Fruit fly (Drosophila melanogaster) whole organism, embryonic: Measurements from ENCODE around the gene Prx2.
A peak's percentile ranks its signal among the peaks of the same experiment; 100 is the strongest.

ENCODE experiments used
- Atf-2 ChIP-seq: fragments of 200-800 bp; sonication (Bioruptor generic); optimal IDR thresholded peaks from 2 replicates; lab custom pipeline; 2016; ENCODE audit warnings: missing biosample characterization, missing genetic modification characterization
- CG10267 ChIP-seq: fragments of 200-800 bp; sonication (Bioruptor generic); optimal IDR thresholded peaks from 2 replicates; lab custom pipeline; 2018; ENCODE audit warnings: missing biosample characterization, mild to moderate bottlenecking, missing genetic modification characterization, moderate library complexity
- CG10274 ChIP-seq: fragments of 200-800 bp; sonication (Bioruptor generic); optimal IDR thresholded peaks from 3 replicates; lab custom pipeline; 2017; ENCODE audit warnings: missing biosample characterization, mild to moderate bottlenecking, missing genetic modification characterization
- CG10979 ChIP-seq: fragments of 200-800 bp; sonication (Bioruptor generic); optimal IDR thresholded peaks from 2 replicates; lab custom pipeline; 2018; ENCODE audit warnings: missing biosample characterization, mild to moderate bottlenecking, missing genetic modification characterization, moderate library complexity
- CG11696 ChIP-seq: fragments of 200-800 bp; sonication (Bioruptor generic); IDR thresholded peaks from 2 replicates; pipeline ENCODE4 v1.3.6; 2022; ENCODE audit warnings: missing biosample characterization, missing genetic modification characterization
- CG12299 ChIP-seq: fragments of 200-800 bp; sonication (Bioruptor generic); optimal IDR thresholded peaks from 2 replicates; lab custom pipeline; 2018; ENCODE audit warnings: missing biosample characterization, mild to moderate bottlenecking, missing genetic modification characterization
- CG12769 ChIP-seq: fragments of 200-800 bp; sonication (Bioruptor generic); optimal IDR thresholded peaks from 2 replicates; lab custom pipeline; 2019; ENCODE audit warnings: missing biosample characterization, mild to moderate bottlenecking, missing genetic modification characterization, moderate library complexity
- CG13894 ChIP-seq: fragments of 200-800 bp; sonication (Bioruptor generic); optimal IDR thresholded peaks from 3 replicates; lab custom pipeline; 2018; ENCODE audit warnings: missing biosample characterization, mild to moderate bottlenecking, missing genetic modification characterization, moderate library complexity
- CG15269 ChIP-seq: fragments of 200-800 bp; sonication (Bioruptor generic); optimal IDR thresholded peaks from 2 replicates; lab custom pipeline; 2018; ENCODE audit warnings: missing biosample characterization, mild to moderate bottlenecking, missing genetic modification characterization, moderate library complexity
- CG15514 ChIP-seq: fragments of 200-800 bp; sonication (Bioruptor generic); optimal IDR thresholded peaks from 3 replicates; lab custom pipeline; 2017; ENCODE audit warnings: missing biosample characterization, missing genetic modification characterization, mild to moderate bottlenecking, moderate library complexity, missing genetic modification reagents
- CG15601 ChIP-seq: fragments of 200-800 bp; sonication (Bioruptor generic); optimal IDR thresholded peaks from 3 replicates; lab custom pipeline; 2019; ENCODE audit warnings: missing biosample characterization, mild to moderate bottlenecking, missing genetic modification characterization, moderate library complexity
- CG16813 ChIP-seq: fragments of 200-800 bp; sonication (Bioruptor generic); IDR thresholded peaks from 3 replicates; pipeline ENCODE4 v1.3.6; 2022; ENCODE audit warnings: missing biosample characterization, missing genetic modification characterization; ENCODE audit not compliant: partially characterized antibody
- CG18599 ChIP-seq: fragments of 200-800 bp; sonication (Bioruptor generic); optimal IDR thresholded peaks from 3 replicates; lab custom pipeline; 2017; ENCODE audit warnings: missing biosample characterization, missing genetic modification characterization, mild to moderate bottlenecking, moderate library complexity, missing genetic modification reagents
- CG2120 ChIP-seq: fragments of 200-800 bp; sonication (Bioruptor generic); optimal IDR thresholded peaks from 3 replicates; lab custom pipeline; 2016; ENCODE audit warnings: missing biosample characterization, missing genetic modification characterization
- CG2678 ChIP-seq: fragments of 200-800 bp; sonication (Bioruptor generic); optimal IDR thresholded peaks from 3 replicates; lab custom pipeline; 2019; ENCODE audit warnings: missing biosample characterization, mild to moderate bottlenecking, missing genetic modification characterization, moderate library complexity
- CG34376 ChIP-seq: fragments of 200-800 bp; sonication (Bioruptor generic); optimal IDR thresholded peaks from 2 replicates; lab custom pipeline; 2018; ENCODE audit warnings: missing biosample characterization, mild to moderate bottlenecking, missing genetic modification characterization
- CG6689 ChIP-seq: fragments of 200-800 bp; sonication (Bioruptor generic); IDR thresholded peaks from 2 replicates; pipeline ENCODE4 v1.3.6; 2022; ENCODE audit warnings: missing biosample characterization, missing genetic modification characterization
- CG7556 ChIP-seq: fragments of 200-800 bp; sonication (Bioruptor generic); optimal IDR thresholded peaks from 2 replicates; lab custom pipeline; 2017; ENCODE audit warnings: missing biosample characterization, mild to moderate bottlenecking, missing genetic modification characterization
- CG7745 ChIP-seq: fragments of 200-800 bp; sonication (Bioruptor generic); optimal IDR thresholded peaks from 2 replicates; lab custom pipeline; 2018; ENCODE audit warnings: missing biosample characterization, mild to moderate bottlenecking, missing genetic modification characterization, moderate library complexity
- CG7839 ChIP-seq: fragments of 200-800 bp; sonication (Bioruptor generic); optimal IDR thresholded peaks from 3 replicates; lab custom pipeline; 2018; ENCODE audit warnings: missing biosample characterization, mild to moderate bottlenecking, missing genetic modification characterization, moderate library complexity
- CG8388 ChIP-seq: fragments of 200-800 bp; sonication (Bioruptor generic); optimal IDR thresholded peaks from 2 replicates; lab custom pipeline; 2019; ENCODE audit warnings: missing biosample characterization, mild to moderate bottlenecking, missing genetic modification characterization, moderate library complexity
- CG8924 ChIP-seq: fragments of 200-800 bp; optimal IDR thresholded peaks from 3 replicates; lab custom pipeline; 2019; ENCODE audit warnings: missing biosample characterization, mild to moderate bottlenecking, missing genetic modification characterization, moderate library complexity
- CG9215 ChIP-seq: fragments of 200-800 bp; sonication (Bioruptor generic); IDR thresholded peaks from 2 replicates; pipeline ENCODE4 v1.3.6; 2022; ENCODE audit warnings: missing biosample characterization, missing genetic modification characterization
- CG9437 ChIP-seq: fragments of 200-800 bp; sonication (Bioruptor generic); optimal IDR thresholded peaks from 2 replicates; lab custom pipeline; 2018; ENCODE audit warnings: missing biosample characterization, mild to moderate bottlenecking, missing genetic modification characterization
- D19A ChIP-seq: fragments of 200-800 bp; optimal IDR thresholded peaks from 3 replicates; lab custom pipeline; 2019; ENCODE audit warnings: missing biosample characterization, mild to moderate bottlenecking, missing genetic modification characterization, moderate library complexity
- Eip74EF ChIP-seq, 2 experiments: fragments of 200-800 bp in 1 of 2; fragments of >200 bp in 1 of 2; sonication (Bioruptor generic) in 1 of 2; optimal IDR thresholded peaks; 2 replicates each; lab custom pipeline; 2017 to 2019; ENCODE audit warnings: missing biosample characterization in 2 of 2, missing genetic modification characterization in 2 of 2, mild to moderate bottlenecking in 1 of 2, moderate library complexity in 1 of 2
- Ets65A ChIP-seq: fragments of 200-800 bp; sonication (Bioruptor generic); peaks from one replicate; lab custom pipeline; 2016; ENCODE audit warnings: missing biosample characterization, missing genetic modification characterization
- HHEX ChIP-seq: fragments of 200-800 bp; sonication (Bioruptor generic); optimal IDR thresholded peaks from 3 replicates; lab custom pipeline; 2017; ENCODE audit warnings: missing biosample characterization, mild to moderate bottlenecking, missing genetic modification characterization, missing genetic modification reagents
- Meics ChIP-seq: fragments of 200-800 bp; sonication (Bioruptor generic); optimal IDR thresholded peaks from 2 replicates; lab custom pipeline; 2017; ENCODE audit warnings: missing biosample characterization, mild to moderate bottlenecking, missing genetic modification characterization
- Oli ChIP-seq: fragments of 200-800 bp; sonication (Bioruptor generic); optimal IDR thresholded peaks from 2 replicates; lab custom pipeline; 2018; ENCODE audit warnings: missing biosample characterization, mild to moderate bottlenecking, missing genetic modification characterization, moderate library complexity
- PHDP ChIP-seq: fragments of 200-800 bp; sonication (Bioruptor generic); optimal IDR thresholded peaks from 3 replicates; lab custom pipeline; 2018; ENCODE audit warnings: missing biosample characterization, mild to moderate bottlenecking, missing genetic modification characterization, moderate library complexity
- Pdp1 ChIP-seq, 2 experiments: fragments of 200-800 bp; sonication (Bioruptor generic); optimal IDR thresholded peaks; 3 replicates each; lab custom pipeline; 2016; ENCODE audit warnings: missing biosample characterization in 2 of 2, missing genetic modification characterization in 2 of 2, mild to moderate bottlenecking in 1 of 2, moderate library complexity in 1 of 2
- Ptx1 ChIP-seq: fragments of 200-800 bp; sonication (Bioruptor generic); IDR thresholded peaks from 2 replicates; pipeline ENCODE4 v1.3.6; 2022; ENCODE audit warnings: missing biosample characterization, missing genetic modification characterization
- Rfx ChIP-seq: fragments of 200-800 bp; sonication (Bioruptor generic); IDR thresholded peaks from 2 replicates; pipeline ENCODE4 v1.3.6; 2022; ENCODE audit warnings: missing biosample characterization, missing genetic modification characterization
- abd-A ChIP-seq: fragments of 200-800 bp; sonication (Bioruptor generic); optimal IDR thresholded peaks from 3 replicates; lab custom pipeline; 2019; ENCODE audit warnings: missing biosample characterization, mild to moderate bottlenecking, missing genetic modification characterization, moderate library complexity
- bcd ChIP-seq: fragments of 200-800 bp; sonication (Bioruptor generic); optimal IDR thresholded peaks from 2 replicates; lab custom pipeline; 2017; ENCODE audit warnings: missing biosample characterization, mild to moderate bottlenecking, missing genetic modification characterization
- cwo ChIP-seq: fragments of 200-800 bp; sonication (Bioruptor generic); optimal IDR thresholded peaks from 3 replicates; lab custom pipeline; 2017; ENCODE audit warnings: missing biosample characterization, missing genetic modification characterization, mild to moderate bottlenecking, moderate library complexity, missing genetic modification reagents
- dmrt99B ChIP-seq: fragments of 200-800 bp; sonication (Bioruptor generic); optimal IDR thresholded peaks from 2 replicates; lab custom pipeline; 2018; ENCODE audit warnings: missing biosample characterization, mild to moderate bottlenecking, missing genetic modification characterization, moderate library complexity
- dpn ChIP-seq, 2 experiments: fragments of 200-800 bp; sonication (Bioruptor generic); optimal IDR thresholded peaks; 3 replicates each; lab custom pipeline; 2016; ENCODE audit warnings: missing biosample characterization in 2 of 2, missing genetic modification characterization in 2 of 2
- grn ChIP-seq: fragments of 200-800 bp; sonication (Bioruptor generic); optimal IDR thresholded peaks from 3 replicates; lab custom pipeline; 2017; ENCODE audit warnings: missing biosample characterization, missing genetic modification characterization
- nom ChIP-seq: fragments of 200-800 bp; sonication (Bioruptor generic); optimal IDR thresholded peaks from 2 replicates; lab custom pipeline; 2017; ENCODE audit warnings: missing biosample characterization, missing genetic modification characterization, mild to moderate bottlenecking, moderate library complexity, missing genetic modification reagents
- rib ChIP-seq: fragments of 200-800 bp; sonication (Bioruptor generic); IDR thresholded peaks from 2 replicates; pipeline ENCODE4 v1.3.6; 2022; ENCODE audit warnings: missing biosample characterization, missing genetic modification characterization
- row ChIP-seq: fragments of 200-800 bp; sonication (Bioruptor generic); IDR thresholded peaks from 3 replicates; pipeline ENCODE4 v1.3.6; 2022; ENCODE audit warnings: missing biosample characterization, missing genetic modification characterization
- scrt ChIP-seq: fragments of 200-800 bp; sonication (Bioruptor generic); optimal IDR thresholded peaks from 2 replicates; lab custom pipeline; 2018; ENCODE audit warnings: missing biosample characterization, mild to moderate bottlenecking, missing genetic modification characterization, moderate library complexity
- sd ChIP-seq: fragments of 200-800 bp; sonication (Bioruptor generic); optimal IDR thresholded peaks from 3 replicates; lab custom pipeline; 2018; ENCODE audit warnings: missing biosample characterization, mild to moderate bottlenecking, missing genetic modification characterization, moderate library complexity
- sr ChIP-seq: fragments of 200-800 bp; sonication (Bioruptor generic); IDR thresholded peaks from 3 replicates; pipeline ENCODE4 v1.3.6; 2022; ENCODE audit warnings: missing biosample characterization, missing genetic modification characterization
- sug ChIP-seq: fragments of 200-800 bp; optimal IDR thresholded peaks from 2 replicates; lab custom pipeline; 2019; ENCODE audit warnings: missing biosample characterization, mild to moderate bottlenecking, missing genetic modification characterization, moderate library complexity
- unpg ChIP-seq: fragments of 200-800 bp; sonication (Bioruptor generic); optimal IDR thresholded peaks from 3 replicates; lab custom pipeline; 2018; ENCODE audit warnings: missing biosample characterization, mild to moderate bottlenecking, missing genetic modification characterization, moderate library complexity

Prx2 gene

dm6 chrX:13319376-13319883 is 10.2 kb upstream of the Prx2 start (continued):
- TF ChIP-seq CG13894 (tag; lab: Kevin White, UChicago) (peak; percentile 64), bcd (GFP tag; lab: Kevin White, UChicago) (peak; percentile 39), Pdp1 (GFP tag; optimal IDR thresholded peaks at IDR 0.05; lab: Kevin White, UChicago) (no peak), PHDP (tag; lab: Kevin White, UChicago) (peak; percentile 58), CG8388 (GFP tag; lab: Kevin White, UChicago) (peak; percentile 10), HHEX (GFP tag; lab: Kevin White, UChicago) (peak; percentile 42), CG11696 (GFP tag; lab: Robert Waterston, UW) (no peak), Ptx1 (GFP tag; lab: Robert Waterston, UW) (peak; percentile 27; the same call in 1 of the 2 replicates), CG6689 (GFP tag; lab: Robert Waterston, UW) (peak; percentile 40; the same call in 1 of the 2 replicates), Ets65A (GFP tag; lab: Kevin White, UChicago) (no peak), cwo (GFP tag; lab: Kevin White, UChicago) (peak; percentile 40), CG7556 (peak; percentile 31), CG12299 (tag; lab: Kevin White, UChicago) (peak; percentile 3), row (GFP tag; lab: Robert Waterston, UW) (peak; percentile 88), CG8924 (peak; percentile 29), CG10267 (tag; lab: Kevin White, UChicago) (peak; percentile 31), scrt (peak; percentile 8), CG15601 (tag; lab: Kevin White, UChicago) (peak; percentile 91), CG9215 (0 out of 2 replicates have a peak, but pooled peaks have one; percentile 26), CG7745 (no peak), abd-A (peak; percentile 22), rib (GFP tag; lab: Robert Waterston, UW) (0 out of 2 replicates have a peak, but pooled peaks have one; percentile 27), dmrt99B (peak; percentile 53), Oli (tag; lab: Kevin White, UChicago) (peak; percentile 2), Eip74EF (GFP tag; optimal IDR thresholded peaks at IDR 0.05; lab: Kevin White, UChicago) (peak in 1 of 2 experiments; percentile 42), sr (GFP tag; lab: Robert Waterston, UW) (peak; percentile 81), D19A (tag; lab: Kevin White, UChicago) (peak; percentile 48), CG7839 (tag; lab: Kevin White, UChicago) (peak; percentile 53), nom (GFP tag; lab: Kevin White, UChicago) (peak; percentile 99), sd (tag; lab: Kevin White, UChicago) (peak; percentile 0), CG15269 (tag; lab: Kevin White, UChicago) (peak; percentile 51), grn (GFP tag; lab: Kevin White, UChicago) (peak; percentile 94), Meics (GFP tag; lab: Kevin White, UChicago) (peak; percentile 55), CG10979 (peak; percentile 14), CG16813 (GFP tag; lab: Robert Waterston, UW) (no peak), unpg (peak; percentile 40), dpn (GFP tag; optimal IDR thresholded peaks at IDR 0.05; lab: Kevin White, UChicago) (peak in 1 of 2 experiments; percentile 11), CG2678 (tag; lab: Kevin White, UChicago) (peak; percentile 73), CG9437 (GFP tag; lab: Kevin White, UChicago) (peak; percentile 6), CG18599 (GFP tag; lab: Kevin White, UChicago) (peak; percentile 63), Rfx (GFP tag; lab: Robert Waterston, UW) (0 out of 2 replicates have a peak, but pooled peaks have one; percentile 14), sug (tag; lab: Kevin White, UChicago) (peak; percentile 43), CG10274 (no peak), CG12769 (tag; lab: Kevin White, UChicago) (peak; percentile 93), CG15514 (peak; percentile 28), CG2120 (GFP tag; lab: Kevin White, UChicago) (peak; percentile 10), Atf-2 (no peak), CG34376 (GFP tag; lab: Kevin White, UChicago) (peak; percentile 3)
